Worm (Caenorhabditis elegans) whole organism, young adult: ENCODE measurements around the gene B0024.3.
A peak's percentile ranks its signal among the peaks of the same experiment; 100 is the strongest.

ENCODE experiments used
- B0019.2 ChIP-seq: fragments of 200-800 bp; sonication (Bioruptor generic); conservative IDR thresholded peaks from 2 replicates; pipeline ENCODE4 v1.3.6; 2022; ENCODE audit warnings: missing genetic modification reagents, missing genetic modification characterization, missing compliant biosample characterization
- B0035.1 ChIP-seq: sonication (generic microtip); optimal IDR thresholded peaks from 2 replicates; lab custom pipeline; 2016; ENCODE audit warnings: missing genetic modification characterization, mild to moderate bottlenecking, missing compliant biosample characterization, missing genotype, missing genetic modification reagents
- C17E4.6 ChIP-seq: fragments of 200-800 bp; sonication (Bioruptor generic); IDR thresholded peaks from 2 replicates; pipeline ENCODE4 v1.3.6; 2022; ENCODE audit warnings: missing genetic modification reagents, missing genetic modification characterization, missing compliant biosample characterization
- F33H1.4 ChIP-seq: fragments of 200-800 bp; sonication (Bioruptor generic); IDR thresholded peaks from 2 replicates; pipeline ENCODE4 v1.3.6; 2022; ENCODE audit warnings: missing genetic modification reagents, missing genetic modification characterization, missing compliant biosample characterization
- F37B4.10 ChIP-seq: fragments of 200-800 bp; sonication (Bioruptor generic); IDR thresholded peaks from 2 replicates; pipeline ENCODE4 v1.3.6; 2022; ENCODE audit warnings: missing genetic modification characterization, missing compliant biosample characterization
- F39B2.1 ChIP-seq: fragments of 200-800 bp; sonication (Bioruptor generic); IDR thresholded peaks from 2 replicates; pipeline ENCODE4 v1.3.6; 2022; ENCODE audit warnings: missing genetic modification reagents, missing genetic modification characterization, missing compliant biosample characterization
- F55B11.4 ChIP-seq: sonication (generic microtip); optimal IDR thresholded peaks from 2 replicates; lab custom pipeline; 2016; ENCODE audit warnings: missing compliant biosample characterization, missing genetic modification characterization, borderline replicate concordance; ENCODE audit not compliant: insufficient read depth
- F57A8.1 ChIP-seq: fragments of 200-800 bp; sonication (Bioruptor generic); optimal IDR thresholded peaks from 2 replicates; lab custom pipeline; 2018; ENCODE audit warnings: mild to moderate bottlenecking, missing genetic modification characterization, moderate library complexity, missing compliant biosample characterization
- K11D2.4 ChIP-seq: fragments of 200-800 bp; sonication (Bioruptor generic); IDR thresholded peaks from 2 replicates; pipeline ENCODE4 v1.3.6; 2022; ENCODE audit warnings: missing genetic modification reagents, missing genetic modification characterization, missing compliant biosample characterization
- K12H6.12 ChIP-seq: fragments of 200-800 bp; sonication (Bioruptor generic); optimal IDR thresholded peaks from 2 replicates; lab custom pipeline; 2018; ENCODE audit warnings: mild to moderate bottlenecking, missing genetic modification characterization, missing compliant biosample characterization
- Y79H2A.3 ChIP-seq: fragments of 200-800 bp; sonication (Bioruptor generic); conservative IDR thresholded peaks from 2 replicates; pipeline ENCODE4 v1.3.6; 2022; ENCODE audit warnings: missing genetic modification reagents, missing genetic modification characterization, missing compliant biosample characterization
- aptf-2 ChIP-seq: fragments of 200-800 bp; sonication (Bioruptor generic); conservative IDR thresholded peaks from 2 replicates; pipeline ENCODE4 v1.3.6; 2022; ENCODE audit warnings: missing genetic modification reagents, missing genetic modification characterization, missing compliant biosample characterization
- aptf-3 ChIP-seq: fragments of 200-800 bp; sonication (Bioruptor generic); IDR thresholded peaks from 2 replicates; pipeline ENCODE4 v1.3.6; 2022; ENCODE audit warnings: missing genetic modification characterization, missing compliant biosample characterization
- attf-5 ChIP-seq: fragments of 200-800 bp; sonication (Bioruptor generic); optimal IDR thresholded peaks from 2 replicates; lab custom pipeline; 2018; ENCODE audit warnings: mild to moderate bottlenecking, missing genetic modification characterization, missing compliant biosample characterization
- bed-1 ChIP-seq: fragments of 200-800 bp; sonication (Bioruptor generic); IDR thresholded peaks from 2 replicates; pipeline ENCODE4 v1.3.6; 2022; ENCODE audit warnings: missing genetic modification reagents, missing genetic modification characterization, missing compliant biosample characterization
- bed-2 ChIP-seq: fragments of 200-800 bp; sonication (Bioruptor generic); IDR thresholded peaks from 2 replicates; pipeline ENCODE4 v1.3.6; 2022; ENCODE audit warnings: missing genetic modification reagents, missing genetic modification characterization, missing compliant biosample characterization
- ceh-100 ChIP-seq: fragments of 200-800 bp; sonication (Bioruptor generic); IDR thresholded peaks from 2 replicates; pipeline ENCODE4 v1.3.6; 2022; ENCODE audit warnings: missing genetic modification reagents, missing genetic modification characterization, missing compliant biosample characterization
- ceh-27 ChIP-seq: fragments of 200-800 bp; sonication (Bioruptor generic); optimal IDR thresholded peaks from 2 replicates; lab custom pipeline; 2018; ENCODE audit warnings: mild to moderate bottlenecking, missing genetic modification characterization, moderate library complexity, missing compliant biosample characterization
- efl-1 ChIP-seq: fragments of 150-350 bp; optimal IDR thresholded peaks from 2 replicates; lab custom pipeline; 2014; ENCODE audit warnings: missing biosample characterization, missing genetic modification reagents, missing genetic modification characterization
- egl-44 ChIP-seq: fragments of 200-800 bp; sonication (Bioruptor generic); IDR thresholded peaks from 2 replicates; pipeline ENCODE4 v1.3.6; 2022; ENCODE audit warnings: missing genetic modification reagents, missing genetic modification characterization, missing compliant biosample characterization
- egrh-3 ChIP-seq: fragments of 200-800 bp; sonication (Bioruptor generic); IDR thresholded peaks from 2 replicates; pipeline ENCODE4 v1.3.6; 2022; ENCODE audit warnings: missing genetic modification reagents, missing genetic modification characterization, missing compliant biosample characterization
- ets-4 ChIP-seq: fragments of 200-800 bp; sonication (Bioruptor generic); optimal IDR thresholded peaks from 2 replicates; lab custom pipeline; 2018; ENCODE audit warnings: mild to moderate bottlenecking, missing genetic modification characterization, missing compliant biosample characterization
- fkh-3 ChIP-seq: sonication (generic microtip); optimal IDR thresholded peaks from 2 replicates; lab custom pipeline; 2016; ENCODE audit warnings: mild to moderate bottlenecking, missing genetic modification characterization, missing compliant biosample characterization
- gei-17 ChIP-seq: fragments of 200-800 bp; sonication (Bioruptor generic); optimal IDR thresholded peaks from 2 replicates; lab custom pipeline; 2018; ENCODE audit warnings: mild to moderate bottlenecking, missing genetic modification characterization, missing compliant biosample characterization
- hlh-26 ChIP-seq: fragments of 200-800 bp; sonication (Bioruptor generic); conservative IDR thresholded peaks from 2 replicates; pipeline ENCODE4 v1.3.6; 2022; ENCODE audit warnings: missing genetic modification reagents, missing genetic modification characterization, missing compliant biosample characterization
- hmg-20 ChIP-seq: fragments of 200-800 bp; sonication (Bioruptor generic); IDR thresholded peaks from 2 replicates; pipeline ENCODE4 v1.3.6; 2022; ENCODE audit warnings: missing genetic modification reagents, missing genetic modification characterization, missing compliant biosample characterization
- hrde-1 ChIP-seq: sonication (generic microtip); optimal IDR thresholded peaks from 2 replicates; lab custom pipeline; 2016; ENCODE audit warnings: missing genetic modification characterization, mild to moderate bottlenecking, missing compliant biosample characterization, moderate library complexity, missing genotype, missing genetic modification reagents, borderline replicate concordance
- hsf-1 ChIP-seq: fragments of 200-800 bp; sonication (Bioruptor generic); IDR thresholded peaks from 2 replicates; pipeline ENCODE4 v1.3.6; 2022; ENCODE audit warnings: missing genetic modification reagents, missing genetic modification characterization, missing compliant biosample characterization
- let-526 ChIP-seq: fragments of 200-800 bp; sonication (Bioruptor generic); IDR thresholded peaks from 2 replicates; pipeline ENCODE4 v1.3.6; 2022; ENCODE audit warnings: missing genetic modification reagents, missing genetic modification characterization, missing compliant biosample characterization
- lin-40 ChIP-seq: sonication (generic microtip); optimal IDR thresholded peaks from 2 replicates; lab custom pipeline; 2016; ENCODE audit warnings: missing genetic modification characterization, mild to moderate bottlenecking, missing compliant biosample characterization, missing genotype, missing genetic modification reagents
- lsl-1 ChIP-seq: fragments of 200-800 bp; sonication (Bioruptor generic); optimal IDR thresholded peaks from 2 replicates; lab custom pipeline; 2018; ENCODE audit warnings: mild to moderate bottlenecking, missing genetic modification characterization, moderate library complexity, missing compliant biosample characterization
- madf-3 ChIP-seq: fragments of 200-800 bp; sonication (Bioruptor generic); IDR thresholded peaks from 2 replicates; pipeline ENCODE4 v1.3.6; 2022; ENCODE audit warnings: missing genetic modification reagents, missing genetic modification characterization, missing compliant biosample characterization
- madf-6 ChIP-seq: fragments of 200-800 bp; sonication (Bioruptor generic); IDR thresholded peaks from 2 replicates; pipeline ENCODE4 v1.3.6; 2022; ENCODE audit warnings: missing genetic modification reagents, missing genetic modification characterization, missing compliant biosample characterization
- mxl-1 ChIP-seq: sonication (generic microtip); optimal IDR thresholded peaks from 2 replicates; lab custom pipeline; 2016; ENCODE audit warnings: missing genetic modification characterization, missing compliant biosample characterization
- nfyb-1 ChIP-seq: fragments of 200-800 bp; sonication (Bioruptor generic); IDR thresholded peaks from 2 replicates; pipeline ENCODE4 v1.3.6; 2022; ENCODE audit warnings: missing genetic modification reagents, missing genetic modification characterization, missing compliant biosample characterization
- nhr-27 ChIP-seq: fragments of 200-800 bp; sonication (Bioruptor generic); optimal IDR thresholded peaks from 2 replicates; lab custom pipeline; 2018; ENCODE audit warnings: mild to moderate bottlenecking, missing genetic modification characterization, moderate library complexity, missing compliant biosample characterization
- snpc-1.3 ChIP-seq: sonication (generic microtip); optimal IDR thresholded peaks from 2 replicates; lab custom pipeline; 2017; ENCODE audit warnings: missing genetic modification characterization, mild to moderate bottlenecking, missing compliant biosample characterization, antibody characterized with exemption, moderate library complexity, missing genotype, missing genetic modification reagents; ENCODE audit not compliant: insufficient read depth
- snpc-3.4 ChIP-seq: sonication (generic microtip); optimal IDR thresholded peaks from 2 replicates; lab custom pipeline; 2017; ENCODE audit warnings: missing genetic modification characterization, mild to moderate bottlenecking, missing compliant biosample characterization, antibody characterized with exemption, moderate library complexity, missing genotype, missing genetic modification reagents
- sptf-2 ChIP-seq: fragments of 200-800 bp; sonication (Bioruptor generic); optimal IDR thresholded peaks from 2 replicates; lab custom pipeline; 2018; ENCODE audit warnings: mild to moderate bottlenecking, missing genetic modification characterization, missing compliant biosample characterization
- tbx-9 ChIP-seq: sonication (generic microtip); optimal IDR thresholded peaks from 2 replicates; lab custom pipeline; 2016; ENCODE audit warnings: borderline replicate concordance, missing genetic modification characterization, inconsistent platforms, missing compliant biosample characterization
- tlf-1 ChIP-seq: fragments of 200-800 bp; sonication (Bioruptor generic); optimal IDR thresholded peaks from 2 replicates; lab custom pipeline; 2018; ENCODE audit warnings: mild to moderate bottlenecking, missing genetic modification characterization, missing compliant biosample characterization
- unc-62 ChIP-seq: fragments of 150-350 bp; optimal IDR thresholded peaks from 2 replicates; lab custom pipeline; 2014; ENCODE audit warnings: missing biosample characterization, missing genetic modification reagents, missing genetic modification characterization
- xnd-1 ChIP-seq: sonication (generic microtip); optimal IDR thresholded peaks from 2 replicates; lab custom pipeline; 2016; ENCODE audit warnings: missing genotype, missing genetic modification reagents, missing genetic modification characterization, missing compliant biosample characterization
- ztf-18 ChIP-seq: sonication (generic microtip); optimal IDR thresholded peaks from 2 replicates; lab custom pipeline; 2016; ENCODE audit warnings: missing genotype, mild to moderate bottlenecking, missing genetic modification characterization, missing compliant biosample characterization
- ztf-22 ChIP-seq: fragments of 200-800 bp; sonication (Bioruptor generic); optimal IDR thresholded peaks from 2 replicates; lab custom pipeline; 2018; ENCODE audit warnings: mild to moderate bottlenecking, missing genetic modification characterization, moderate library complexity, missing compliant biosample characterization
- ztf-25 ChIP-seq: fragments of 200-800 bp; sonication (Bioruptor generic); IDR thresholded peaks from 2 replicates; pipeline ENCODE4 v1.3.6; 2022; ENCODE audit warnings: missing genetic modification reagents, missing genetic modification characterization, missing compliant biosample characterization
- ztf-28 ChIP-seq: fragments of 200-800 bp; sonication (Bioruptor generic); IDR thresholded peaks from 2 replicates; pipeline ENCODE4 v1.3.6; 2022; ENCODE audit warnings: missing genetic modification reagents, missing genetic modification characterization, missing compliant biosample characterization
- ztf-6 ChIP-seq: fragments of 200-800 bp; sonication (Bioruptor generic); IDR thresholded peaks from 2 replicates; pipeline ENCODE4 v1.3.6; 2022; ENCODE audit warnings: missing genetic modification reagents, missing genetic modification characterization, missing compliant biosample characterization

Gene B0024.3

ce11 chrV:10320101-10320761 lies 32.9 kb downstream of the B0024.3 start, which contains the start of the genes gna-1 and B0024.13 (continued):
- TF ChIP-seq hrde-1 (tag; lab: Kevin White, UChicago) (no peak), lsl-1 (GFP tag; lab: Kevin White, UChicago) (peak; percentile 24), madf-6 (GFP tag; lab: Robert Waterston, UW) (peak; percentile 58), ztf-28 (no peak), B0035.1 (tag; lab: Kevin White, UChicago) (no peak), C17E4.6 (GFP tag; lab: Robert Waterston, UW) (no peak), Y79H2A.3 (no peak), hmg-20 (GFP tag; lab: Robert Waterston, UW) (0 out of 2 replicates have a peak, but pooled peaks have one; percentile 62), sptf-2 (GFP tag; lab: Kevin White, UChicago) (no peak), ztf-18 (tag; lab: Kevin White, UChicago) (peak; percentile 26), madf-3 (GFP tag; lab: Robert Waterston, UW) (no peak), F33H1.4 (peak; percentile 33; the same call in 1 of the 2 replicates), ceh-100 (GFP tag; lab: Robert Waterston, UW) (no peak), nhr-27 (no peak), bed-2 (GFP tag; lab: Robert Waterston, UW) (peak; percentile 53; the same call in 1 of the 2 replicates), ceh-27 (GFP tag; lab: Kevin White, UChicago) (peak; percentile 36), ztf-6 (GFP tag; lab: Robert Waterston, UW) (no peak), hsf-1 (no peak), xnd-1 (tag; lab: Kevin White, UChicago) (no peak), K11D2.4 (GFP tag; lab: Robert Waterston, UW) (0 out of 2 replicates have a peak, but pooled peaks have one; percentile 46), gei-17 (GFP tag; lab: Kevin White, UChicago) (no peak), tlf-1 (GFP tag; lab: Kevin White, UChicago) (peak; percentile 19), F57A8.1 (no peak), attf-5 (peak; percentile 58), mxl-1 (tag; lab: Kevin White, UChicago) (no peak), aptf-2 (GFP tag; lab: Robert Waterston, UW) (no peak), ztf-25 (no peak), B0019.2 (no peak), nfyb-1 (GFP tag; lab: Robert Waterston, UW) (no peak), K12H6.12 (no peak), tbx-9 (tag; lab: Kevin White, UChicago) (no peak), snpc-3.4 (tag; lab: Kevin White, UChicago) (peak; percentile 30), egrh-3 (GFP tag; lab: Robert Waterston, UW) (no peak), fkh-3 (tag; lab: Kevin White, UChicago) (no peak), aptf-3 (GFP tag; lab: Robert Waterston, UW) (no peak), ztf-22 (GFP tag; lab: Kevin White, UChicago) (no peak), egl-44 (GFP tag; lab: Robert Waterston, UW) (no peak), lin-40 (tag; lab: Kevin White, UChicago) (no peak), F37B4.10 (GFP tag; lab: Robert Waterston, UW) (no peak), ets-4 (no peak), F39B2.1 (GFP tag; lab: Robert Waterston, UW) (no peak), let-526 (no peak), hlh-26 (GFP tag; lab: Robert Waterston, UW) (no peak), efl-1 (no peak), F55B11.4 (tag; lab: Kevin White, UChicago) (no peak), bed-1 (GFP tag; lab: Robert Waterston, UW) (no peak), unc-62 (GFP tag; lab: Kevin White, UChicago) (no peak), snpc-1.3 (tag; lab: Kevin White, UChicago) (no peak)
